Fruit fly (Drosophila melanogaster) whole organism, prepupa: Measurements from ENCODE around the gene Dad1.

Experiments
- Blimp-1 ChIP-seq: fragments of 200-800 bp; sonication (Bioruptor generic); optimal IDR thresholded peaks from 3 replicates; lab custom pipeline; 2017; ENCODE audit warnings: missing biosample characterization, missing genetic modification characterization, mild to moderate bottlenecking, moderate library complexity, missing genetic modification reagents
- CG10631 ChIP-seq: fragments of 200-800 bp; sonication (Bioruptor generic); optimal IDR thresholded peaks from 2 replicates; lab custom pipeline; 2016; ENCODE audit warnings: missing biosample characterization, missing genetic modification characterization
- CG10669 ChIP-seq: fragments of 200-800 bp; sonication (Bioruptor generic); optimal IDR thresholded peaks from 3 replicates; lab custom pipeline; 2018; ENCODE audit warnings: missing biosample characterization, mild to moderate bottlenecking, missing genetic modification characterization, moderate library complexity
- CG11294 ChIP-seq: fragments of 200-800 bp; sonication (Bioruptor generic); IDR thresholded peaks from 2 replicates; pipeline ENCODE4 v1.3.6; 2022; ENCODE audit warnings: missing biosample characterization, missing genetic modification characterization
- CG11902 ChIP-seq: fragments of 200-800 bp; sonication (Bioruptor generic); optimal IDR thresholded peaks from 3 replicates; lab custom pipeline; 2016; ENCODE audit warnings: missing biosample characterization, missing genetic modification characterization
- CG15336 ChIP-seq: fragments of 200-800 bp; sonication (Bioruptor generic); IDR thresholded peaks from 2 replicates; pipeline ENCODE4 v1.3.6; 2022; ENCODE audit warnings: missing biosample characterization, missing genetic modification characterization
- CG1621 ChIP-seq: fragments of 200-800 bp; sonication (Bioruptor generic); optimal IDR thresholded peaks from 3 replicates; lab custom pipeline; 2018; ENCODE audit warnings: missing biosample characterization, mild to moderate bottlenecking, missing genetic modification characterization
- CG16779 ChIP-seq: fragments of 200-800 bp; sonication (Bioruptor generic); optimal IDR thresholded peaks from 3 replicates; lab custom pipeline; 2017; ENCODE audit warnings: missing biosample characterization, mild to moderate bottlenecking, missing genetic modification characterization
- CG3032 ChIP-seq: fragments of 200-800 bp; optimal IDR thresholded peaks from 2 replicates; lab custom pipeline; 2019; ENCODE audit warnings: missing biosample characterization, mild to moderate bottlenecking, missing genetic modification characterization, moderate library complexity
- CG31627 ChIP-seq: fragments of 200-800 bp; sonication (Bioruptor generic); optimal IDR thresholded peaks from 3 replicates; lab custom pipeline; 2016; ENCODE audit warnings: missing biosample characterization, missing genetic modification characterization
- CG32006 ChIP-seq: fragments of 200-800 bp; sonication (Bioruptor generic); optimal IDR thresholded peaks from 3 replicates; lab custom pipeline; 2017; ENCODE audit warnings: missing biosample characterization, mild to moderate bottlenecking, missing genetic modification characterization
- CG34406 ChIP-seq: fragments of 200-800 bp; sonication (Bioruptor generic); optimal IDR thresholded peaks from 3 replicates; lab custom pipeline; 2016; ENCODE audit warnings: missing biosample characterization, missing genetic modification characterization
- CG4318 ChIP-seq: fragments of 200-800 bp; sonication (Bioruptor generic); optimal IDR thresholded peaks from 3 replicates; lab custom pipeline; 2017; ENCODE audit warnings: missing biosample characterization, mild to moderate bottlenecking, missing genetic modification characterization
- CG6808 ChIP-seq: fragments of 200-800 bp; sonication (Bioruptor generic); optimal IDR thresholded peaks from 3 replicates; lab custom pipeline; 2017; ENCODE audit warnings: missing biosample characterization, missing genetic modification characterization, mild to moderate bottlenecking, moderate library complexity, missing genetic modification reagents
- CG6854 ChIP-seq: fragments of 200-800 bp; sonication (Bioruptor generic); optimal IDR thresholded peaks from 2 replicates; lab custom pipeline; 2017; ENCODE audit warnings: missing biosample characterization, mild to moderate bottlenecking, missing genetic modification characterization
- CG7368 ChIP-seq: fragments of 200-800 bp; sonication (Bioruptor generic); optimal IDR thresholded peaks from 3 replicates; lab custom pipeline; 2016; ENCODE audit warnings: missing biosample characterization, missing genetic modification characterization
- CG8119 ChIP-seq: fragments of 200-800 bp; sonication (Bioruptor generic); IDR thresholded peaks from 3 replicates; pipeline ENCODE4 v1.3.6; 2022; ENCODE audit warnings: missing biosample characterization, missing genetic modification characterization
- CG8632 ChIP-seq: fragments of 200-800 bp; sonication (Bioruptor generic); optimal IDR thresholded peaks from 3 replicates; lab custom pipeline; 2016; ENCODE audit warnings: missing biosample characterization, missing genetic modification characterization
- CG9139 ChIP-seq: fragments of 200-800 bp; sonication (Bioruptor generic); optimal IDR thresholded peaks from 3 replicates; lab custom pipeline; 2017; ENCODE audit warnings: missing biosample characterization, mild to moderate bottlenecking, missing genetic modification characterization
- Eip75B ChIP-seq: fragments of 200-800 bp; sonication (Bioruptor generic); optimal IDR thresholded peaks from 3 replicates; lab custom pipeline; 2016; ENCODE audit warnings: missing biosample characterization, missing genetic modification characterization
- Eip78C ChIP-seq: fragments of 200-800 bp; sonication (Bioruptor generic); peaks from one replicate; lab custom pipeline; 2016; ENCODE audit warnings: missing biosample characterization, missing genetic modification characterization
- Eip93F ChIP-seq: fragments of 200-800 bp; sonication (Bioruptor generic); optimal IDR thresholded peaks from 2 replicates; lab custom pipeline; 2016; ENCODE audit warnings: missing biosample characterization, mild to moderate bottlenecking, missing genetic modification characterization
- Ets21C ChIP-seq: fragments of 200-800 bp; sonication (Bioruptor generic); optimal IDR thresholded peaks from 3 replicates; lab custom pipeline; 2016; ENCODE audit warnings: missing biosample characterization, missing genetic modification characterization
- Ets96B ChIP-seq: fragments of 200-800 bp; optimal IDR thresholded peaks from 2 replicates; lab custom pipeline; 2019; ENCODE audit warnings: missing biosample characterization, mild to moderate bottlenecking, missing genetic modification characterization, moderate library complexity
- Gug ChIP-seq: fragments of 200-800 bp; sonication (Bioruptor generic); IDR thresholded peaks from 2 replicates; pipeline ENCODE4 v1.3.6; 2022; ENCODE audit warnings: missing biosample characterization, missing genetic modification characterization
- Hr38 ChIP-seq: sonication (Bioruptor generic); optimal IDR thresholded peaks from 2 replicates; lab custom pipeline; 2016; ENCODE audit warnings: missing biosample characterization, missing genetic modification characterization
- Hr39 ChIP-seq: fragments of 200-800 bp; sonication (Bioruptor generic); optimal IDR thresholded peaks from 2 replicates; lab custom pipeline; 2016; ENCODE audit warnings: missing biosample characterization, missing genetic modification characterization
- Hr4 ChIP-seq: fragments of 200-800 bp; sonication (Bioruptor generic); optimal IDR thresholded peaks from 3 replicates; lab custom pipeline; 2016; ENCODE audit warnings: missing biosample characterization, missing genetic modification characterization
- Lpt ChIP-seq: fragments of 200-800 bp; sonication (Bioruptor generic); optimal IDR thresholded peaks from 3 replicates; lab custom pipeline; 2016; ENCODE audit warnings: missing biosample characterization, missing genetic modification characterization
- Met ChIP-seq: fragments of 200-800 bp; sonication (Bioruptor generic); optimal IDR thresholded peaks from 3 replicates; lab custom pipeline; 2016; ENCODE audit warnings: missing biosample characterization, missing genetic modification characterization
- OdsH ChIP-seq: fragments of 200-800 bp; sonication (Bioruptor generic); optimal IDR thresholded peaks from 3 replicates; lab custom pipeline; 2016; ENCODE audit warnings: missing biosample characterization, missing genetic modification characterization
- Smox ChIP-seq: fragments of 200-800 bp; sonication (Bioruptor generic); optimal IDR thresholded peaks from 3 replicates; lab custom pipeline; 2016; ENCODE audit warnings: missing biosample characterization, missing genetic modification characterization
- Sox14 ChIP-seq: fragments of 200-800 bp; sonication (Bioruptor generic); optimal IDR thresholded peaks from 3 replicates; lab custom pipeline; 2016; ENCODE audit warnings: missing biosample characterization, missing genetic modification characterization
- Sox15 ChIP-seq: fragments of 200-800 bp; sonication (Bioruptor generic); optimal IDR thresholded peaks from 3 replicates; lab custom pipeline; 2016; ENCODE audit warnings: missing biosample characterization, missing genetic modification characterization
- achi ChIP-seq: fragments of 200-800 bp; sonication (Bioruptor generic); optimal IDR thresholded peaks from 3 replicates; lab custom pipeline; 2016; ENCODE audit warnings: missing biosample characterization, missing genetic modification characterization
- acj6 ChIP-seq: fragments of 200-800 bp; sonication (Bioruptor generic); optimal IDR thresholded peaks from 3 replicates; lab custom pipeline; 2016; ENCODE audit warnings: missing biosample characterization, missing genetic modification characterization
- cyc ChIP-seq: fragments of 200-800 bp; sonication (Bioruptor generic); optimal IDR thresholded peaks from 3 replicates; lab custom pipeline; 2016; ENCODE audit warnings: missing biosample characterization, missing genetic modification characterization
- dac ChIP-seq: fragments of 200-800 bp; sonication (Bioruptor generic); optimal IDR thresholded peaks from 2 replicates; lab custom pipeline; 2017; ENCODE audit warnings: missing biosample characterization, mild to moderate bottlenecking, missing genetic modification characterization
- dsx ChIP-seq: fragments of 200-800 bp; optimal IDR thresholded peaks from 3 replicates; lab custom pipeline; 2019; ENCODE audit warnings: missing biosample characterization, mild to moderate bottlenecking, missing genetic modification characterization, moderate library complexity; ENCODE audit not compliant: poor library complexity, severe bottlenecking
- eg ChIP-seq: fragments of 200-800 bp; sonication (Bioruptor generic); IDR thresholded peaks from 3 replicates; pipeline ENCODE4 v1.3.6; 2022; ENCODE audit warnings: missing biosample characterization, missing genetic modification characterization
- fd59A ChIP-seq: fragments of 200-800 bp; sonication (Bioruptor generic); optimal IDR thresholded peaks from 2 replicates; lab custom pipeline; 2017; ENCODE audit warnings: missing biosample characterization, mild to moderate bottlenecking, missing genetic modification characterization, missing genetic modification reagents
- fd85E ChIP-seq: fragments of 200-800 bp; sonication (Bioruptor generic); optimal IDR thresholded peaks from 3 replicates; lab custom pipeline; 2016; ENCODE audit warnings: missing biosample characterization, missing genetic modification characterization
- fkh ChIP-seq: fragments of 200-800 bp; sonication (Bioruptor generic); optimal IDR thresholded peaks from 3 replicates; lab custom pipeline; 2017; ENCODE audit warnings: missing biosample characterization, mild to moderate bottlenecking, missing genetic modification characterization, moderate library complexity
- lz ChIP-seq: fragments of 200-800 bp; sonication (Bioruptor generic); optimal IDR thresholded peaks from 3 replicates; lab custom pipeline; 2016; ENCODE audit warnings: missing biosample characterization, missing genetic modification characterization
- net ChIP-seq: fragments of 200-800 bp; sonication (Bioruptor generic); optimal IDR thresholded peaks from 3 replicates; lab custom pipeline; 2016; ENCODE audit warnings: missing biosample characterization, missing genetic modification characterization
- pdm3 ChIP-seq: fragments of 200-800 bp; sonication (Bioruptor generic); optimal IDR thresholded peaks from 3 replicates; lab custom pipeline; 2016; ENCODE audit warnings: missing biosample characterization, missing genetic modification characterization
- salr ChIP-seq, 2 experiments: fragments of 200-800 bp; sonication (Bioruptor generic); optimal IDR thresholded peaks; 3 replicates each; lab custom pipeline; 2016 to 2018; ENCODE audit warnings: missing biosample characterization in 2 of 2, missing genetic modification characterization in 2 of 2, mild to moderate bottlenecking in 1 of 2
- spab ChIP-seq: fragments of 200-800 bp; sonication (Bioruptor generic); optimal IDR thresholded peaks from 2 replicates; lab custom pipeline; 2017; ENCODE audit warnings: missing biosample characterization, mild to moderate bottlenecking, missing genetic modification characterization, missing genetic modification reagents
- ss ChIP-seq, 2 experiments: fragments of 200-800 bp; sonication (Bioruptor generic); optimal IDR thresholded peaks; 2 replicates in 1 of 2; 3 replicates in 1 of 2; lab custom pipeline; 2017 to 2018; ENCODE audit warnings: mild to moderate bottlenecking in 2 of 2, missing biosample characterization in 2 of 2, missing genetic modification characterization in 2 of 2, moderate library complexity in 1 of 2
- svp ChIP-seq: fragments of 200-800 bp; sonication (Bioruptor generic); peaks from one replicate; lab custom pipeline; 2016; ENCODE audit warnings: missing biosample characterization, missing genetic modification characterization
- topi ChIP-seq: fragments of 200-800 bp; sonication (Bioruptor generic); optimal IDR thresholded peaks from 3 replicates; lab custom pipeline; 2016; ENCODE audit warnings: missing biosample characterization, missing genetic modification characterization
- vri ChIP-seq: fragments of 200-800 bp; sonication (Bioruptor generic); optimal IDR thresholded peaks from 3 replicates; lab custom pipeline; 2016; ENCODE audit warnings: missing biosample characterization, mild to moderate bottlenecking, missing genetic modification characterization

Dad1 gene

dm6 chr2L:8384108-8384601 lies at the start of gene Dad1, which contains the start of gene CG13384:
Gene Dad1 (minus strand): TSS chr2L:8384137.
Gene CG13384 (plus strand): TSS chr2L:8384455.
- peak; percentile 87 to 90 for TF ChIP-seq ss (GFP tag; optimal IDR thresholded peaks at IDR 0.05; lab: Kevin White, UChicago)
- TF ChIP-seq Lpt (GFP tag; lab: Kevin White, UChicago) = peak; percentile 86
- peak; percentile 94 for TF ChIP-seq CG11294 (GFP tag; lab: Robert Waterston, UW)
- peak; percentile 81 for TF ChIP-seq CG7368 (GFP tag; lab: Kevin White, UChicago)
- peak; percentile 78 for TF ChIP-seq CG6854 (GFP tag; lab: Kevin White, UChicago)
- TF ChIP-seq Ets96B = peak; percentile 80
- TF ChIP-seq lz = peak; percentile 93
- peak; percentile 80 for TF ChIP-seq spab (GFP tag; lab: Kevin White, UChicago)
- TF ChIP-seq CG15336 (GFP tag; lab: Robert Waterston, UW) = peak; percentile 90
- TF ChIP-seq CG4318 (GFP tag; lab: Kevin White, UChicago) = peak; percentile 86
- peak; percentile 86 for TF ChIP-seq CG31627
- peak; percentile 94 for TF ChIP-seq CG8119 (GFP tag; lab: Robert Waterston, UW)
- TF ChIP-seq Sox15 (GFP tag; lab: Kevin White, UChicago) = peak; percentile 89
- peak; percentile 68 for TF ChIP-seq fkh (GFP tag; lab: Kevin White, UChicago)
- peak; percentile 93 for TF ChIP-seq achi (GFP tag; lab: Kevin White, UChicago)
- peak; percentile 94 for TF ChIP-seq acj6 (GFP tag; lab: Kevin White, UChicago)
- TF ChIP-seq Met (GFP tag; lab: Kevin White, UChicago) = peak; percentile 91
- TF ChIP-seq pdm3 (GFP tag; lab: Kevin White, UChicago) = peak; percentile 90
- TF ChIP-seq CG8632 (GFP tag; lab: Kevin White, UChicago) = peak; percentile 93
- TF ChIP-seq Hr38 (GFP tag; lab: Kevin White, UChicago) = no peak
- peak; percentile 85 for TF ChIP-seq Blimp-1
- TF ChIP-seq Eip78C (GFP tag; lab: Kevin White, UChicago) = peak; percentile 98
- peak in 1 of 2 experiments; percentile 67 for TF ChIP-seq salr (GFP tag; optimal IDR thresholded peaks at IDR 0.05; lab: Kevin White, UChicago)
- TF ChIP-seq CG6808 (GFP tag; lab: Kevin White, UChicago) = peak; percentile 88
- peak; percentile 93 for TF ChIP-seq CG34406 (GFP tag; lab: Kevin White, UChicago)
- peak; percentile 61 for TF ChIP-seq CG16779 (tag; lab: Kevin White, UChicago)
- peak; percentile 77 for TF ChIP-seq vri (GFP tag; lab: Kevin White, UChicago)
- TF ChIP-seq CG10631 = peak; percentile 91
- peak; percentile 89 for TF ChIP-seq Eip75B (GFP tag; lab: Kevin White, UChicago)
- TF ChIP-seq Eip93F (GFP tag; lab: Kevin White, UChicago) = peak; percentile 83
- peak; percentile 91 for TF ChIP-seq CG1621 (tag; lab: Kevin White, UChicago)
- peak; percentile 78 for TF ChIP-seq fd59A (GFP tag; lab: Kevin White, UChicago)
- peak; percentile 93 for TF ChIP-seq Hr4
- TF ChIP-seq eg = peak; percentile 94
- TF ChIP-seq CG9139 = peak; percentile 78
- peak; percentile 93 for TF ChIP-seq CG32006 (GFP tag; lab: Kevin White, UChicago)
- peak; percentile 45 for TF ChIP-seq fd85E
- TF ChIP-seq topi (GFP tag; lab: Kevin White, UChicago) = peak; percentile 89
- peak; percentile 96 for TF ChIP-seq svp
- peak; percentile 95 for TF ChIP-seq OdsH (GFP tag; lab: Kevin White, UChicago)
- peak; percentile 79 for TF ChIP-seq Ets21C (GFP tag; lab: Kevin White, UChicago)
- TF ChIP-seq Gug = peak; percentile 92
- peak; percentile 57 for TF ChIP-seq dac (GFP tag; lab: Kevin White, UChicago)
- peak; percentile 91 for TF ChIP-seq CG10669 (GFP tag; lab: Kevin White, UChicago)
- peak; percentile 89 for TF ChIP-seq cyc (GFP tag; lab: Kevin White, UChicago)
- peak; percentile 92 for TF ChIP-seq Smox (GFP tag; lab: Kevin White, UChicago)
- peak; percentile 93 for TF ChIP-seq dsx (GFP tag; lab: Kevin White, UChicago)
- TF ChIP-seq Sox14 (GFP tag; lab: Kevin White, UChicago) = peak; percentile 91
- TF ChIP-seq net (GFP tag; lab: Kevin White, UChicago) = peak; percentile 87
- peak; percentile 83 for TF ChIP-seq Hr39 (GFP tag; lab: Kevin White, UChicago)
- TF ChIP-seq CG11902 (GFP tag; lab: Kevin White, UChicago) = peak; percentile 86
- peak; percentile 95 for TF ChIP-seq CG3032 (tag; lab: Kevin White, UChicago)
